Fruit fly (Drosophila melanogaster) whole organism, embryonic: ENCODE data around the gene CG5386.

Source experiments
- Atf6 ChIP-seq: fragments of 200-800 bp; sonication (Bioruptor generic); IDR thresholded peaks from 2 replicates; pipeline ENCODE4 v1.3.6; 2022; ENCODE audit warnings: missing biosample characterization, missing genetic modification characterization
- Awh ChIP-seq: fragments of 200-800 bp; sonication (Bioruptor generic); IDR thresholded peaks from 2 replicates; pipeline ENCODE4, ENCODE4 v1.3.6; 2022; ENCODE audit warnings: missing biosample characterization, missing genetic modification characterization
- B-H2 ChIP-seq: fragments of 200-800 bp; sonication (Bioruptor generic); optimal IDR thresholded peaks from 2 replicates; lab custom pipeline; 2018; ENCODE audit warnings: missing biosample characterization, mild to moderate bottlenecking, missing genetic modification characterization
- Bdp1 ChIP-seq: fragments of 200-800 bp; sonication (Bioruptor generic); optimal IDR thresholded peaks from 3 replicates; lab custom pipeline; 2016; ENCODE audit warnings: missing biosample characterization, missing genetic modification characterization
- CG10959 ChIP-seq: fragments of 200-800 bp; sonication (Bioruptor generic); IDR thresholded peaks from 2 replicates; pipeline ENCODE4 v1.3.6; 2022; ENCODE audit warnings: missing biosample characterization, missing genetic modification characterization
- CG11093 ChIP-seq: fragments of 200-800 bp; sonication (Bioruptor generic); IDR thresholded peaks from 3 replicates; pipeline ENCODE4 v1.3.6; 2022; ENCODE audit warnings: missing biosample characterization, missing genetic modification characterization
- CG11504 ChIP-seq: fragments of 200-800 bp; sonication (Bioruptor generic); optimal IDR thresholded peaks from 3 replicates; lab custom pipeline; 2019; ENCODE audit warnings: missing biosample characterization, mild to moderate bottlenecking, missing genetic modification characterization, moderate library complexity
- CG12155 ChIP-seq: fragments of 200-800 bp; sonication (Bioruptor generic); optimal IDR thresholded peaks from 3 replicates; lab custom pipeline; 2016; ENCODE audit warnings: missing biosample characterization, missing genetic modification characterization
- CG12219 ChIP-seq: fragments of 200-800 bp; sonication (Bioruptor generic); optimal IDR thresholded peaks from 3 replicates; lab custom pipeline; 2018; ENCODE audit warnings: missing biosample characterization, mild to moderate bottlenecking, missing genetic modification characterization
- CG1233 ChIP-seq: fragments of 200-800 bp; sonication (Bioruptor generic); optimal IDR thresholded peaks from 4 replicates; lab custom pipeline; 2018; ENCODE audit warnings: missing biosample characterization, mild to moderate bottlenecking, missing genetic modification characterization
- CG12744 ChIP-seq: fragments of 200-800 bp; sonication (Bioruptor generic); optimal IDR thresholded peaks from 2 replicates; lab custom pipeline; 2016; ENCODE audit warnings: missing biosample characterization, missing genetic modification characterization
- CG13123 ChIP-seq: fragments of 200-800 bp; sonication (Bioruptor generic); optimal IDR thresholded peaks from 2 replicates; lab custom pipeline; 2016; ENCODE audit warnings: missing biosample characterization, missing genetic modification characterization
- CG13624 ChIP-seq: fragments of 200-800 bp; sonication (Bioruptor generic); optimal IDR thresholded peaks from 2 replicates; lab custom pipeline; 2016; ENCODE audit warnings: missing biosample characterization, missing genetic modification characterization
- CG15073 ChIP-seq: fragments of 200-800 bp; sonication (Bioruptor generic); optimal IDR thresholded peaks from 2 replicates; lab custom pipeline; 2016; ENCODE audit warnings: missing biosample characterization, missing genetic modification characterization
- CG15479 ChIP-seq: fragments of 200-800 bp; sonication (Bioruptor generic); optimal IDR thresholded peaks from 3 replicates; lab custom pipeline; 2019; ENCODE audit warnings: missing biosample characterization, mild to moderate bottlenecking, missing genetic modification characterization, moderate library complexity
- CG1602 ChIP-seq: fragments of 200-800 bp; sonication (Bioruptor generic); optimal IDR thresholded peaks from 3 replicates; lab custom pipeline; 2016; ENCODE audit warnings: missing biosample characterization, missing genetic modification characterization
- CG16813 ChIP-seq: fragments of 200-800 bp; sonication (Bioruptor generic); IDR thresholded peaks from 3 replicates; pipeline ENCODE4 v1.3.6; 2022; ENCODE audit warnings: missing biosample characterization, missing genetic modification characterization; ENCODE audit not compliant: partially characterized antibody
- CG16815 ChIP-seq: fragments of 200-800 bp; sonication (Bioruptor generic); optimal IDR thresholded peaks from 3 replicates; lab custom pipeline; 2017; ENCODE audit warnings: missing biosample characterization, mild to moderate bottlenecking, missing genetic modification characterization
- CG17186 ChIP-seq: fragments of 200-800 bp; sonication (Bioruptor generic); optimal IDR thresholded peaks from 3 replicates; lab custom pipeline; 2017; ENCODE audit warnings: missing biosample characterization, missing genetic modification reagents, missing genetic modification characterization
- CG18764 ChIP-seq: fragments of 200-800 bp; sonication (Bioruptor generic); optimal IDR thresholded peaks from 3 replicates; lab custom pipeline; 2016; ENCODE audit warnings: missing biosample characterization, missing genetic modification characterization
- CG2120 ChIP-seq: fragments of 200-800 bp; sonication (Bioruptor generic); optimal IDR thresholded peaks from 3 replicates; lab custom pipeline; 2016; ENCODE audit warnings: missing biosample characterization, missing genetic modification characterization
- CG30431 ChIP-seq: fragments of 200-800 bp; sonication (Bioruptor generic); optimal IDR thresholded peaks from 2 replicates; lab custom pipeline; 2017; ENCODE audit warnings: missing biosample characterization, missing genetic modification characterization
- CG31365 ChIP-seq: fragments of 200-800 bp; sonication (Bioruptor generic); optimal IDR thresholded peaks from 2 replicates; lab custom pipeline; 2018; ENCODE audit warnings: missing biosample characterization, mild to moderate bottlenecking, missing genetic modification characterization
- CG4424 ChIP-seq: fragments of 200-800 bp; sonication (Bioruptor generic); optimal IDR thresholded peaks from 3 replicates; lab custom pipeline; 2016; ENCODE audit warnings: missing biosample characterization, missing genetic modification characterization
- CG9727 ChIP-seq: fragments of 200-800 bp; sonication (Bioruptor generic); optimal IDR thresholded peaks from 3 replicates; lab custom pipeline; 2017; ENCODE audit warnings: missing biosample characterization, mild to moderate bottlenecking, missing genetic modification characterization
- D19B ChIP-seq: fragments of 200-800 bp; sonication (Bioruptor generic); optimal IDR thresholded peaks from 2 replicates; lab custom pipeline; 2017; ENCODE audit warnings: missing biosample characterization, mild to moderate bottlenecking, missing genetic modification characterization
- Dad ChIP-seq: fragments of 200-800 bp; sonication (Bioruptor generic); optimal IDR thresholded peaks from 3 replicates; lab custom pipeline; 2016; ENCODE audit warnings: missing biosample characterization, missing genetic modification characterization
- Ets65A ChIP-seq: fragments of 200-800 bp; sonication (Bioruptor generic); peaks from one replicate; lab custom pipeline; 2016; ENCODE audit warnings: missing biosample characterization, missing genetic modification characterization
- HHEX ChIP-seq: fragments of 200-800 bp; sonication (Bioruptor generic); optimal IDR thresholded peaks from 3 replicates; lab custom pipeline; 2017; ENCODE audit warnings: missing biosample characterization, mild to moderate bottlenecking, missing genetic modification characterization, missing genetic modification reagents
- Hr39 ChIP-seq: fragments of >200 bp; optimal IDR thresholded peaks from 2 replicates; lab custom pipeline; 2017
- Lim3 ChIP-seq: fragments of 200-800 bp; sonication (Bioruptor generic); IDR thresholded peaks from 2 replicates; pipeline ENCODE4 v1.3.6; 2022; ENCODE audit warnings: missing biosample characterization, missing genetic modification characterization
- MESR4 ChIP-seq: fragments of 200-800 bp; sonication (Bioruptor generic); optimal IDR thresholded peaks from 2 replicates; lab custom pipeline; 2018; ENCODE audit warnings: missing biosample characterization, mild to moderate bottlenecking, missing genetic modification characterization, moderate library complexity
- Mrtf ChIP-seq: fragments of 200-800 bp; sonication (Bioruptor generic); IDR thresholded peaks from 3 replicates; pipeline ENCODE4 v1.3.6; 2022; ENCODE audit warnings: missing biosample characterization, missing genetic modification characterization
- NFAT ChIP-seq: fragments of 200-800 bp; sonication (Bioruptor generic); IDR thresholded peaks from 2 replicates; pipeline ENCODE4 v1.3.6; 2022; ENCODE audit warnings: missing biosample characterization, missing genetic modification characterization
- Vsx1 ChIP-seq: fragments of 200-800 bp; sonication (Bioruptor generic); optimal IDR thresholded peaks from 2 replicates; lab custom pipeline; 2017; ENCODE audit warnings: missing biosample characterization, mild to moderate bottlenecking, missing genetic modification characterization, missing genetic modification reagents
- abd-A ChIP-seq: fragments of 200-800 bp; sonication (Bioruptor generic); optimal IDR thresholded peaks from 3 replicates; lab custom pipeline; 2019; ENCODE audit warnings: missing biosample characterization, mild to moderate bottlenecking, missing genetic modification characterization, moderate library complexity
- cato ChIP-seq: fragments of 200-800 bp; sonication (Bioruptor generic); optimal IDR thresholded peaks from 2 replicates; lab custom pipeline; 2016; ENCODE audit warnings: missing biosample characterization, missing genetic modification characterization, borderline replicate concordance
- en ChIP-seq: fragments of 200-800 bp; sonication (Bioruptor generic); optimal IDR thresholded peaks from 2 replicates; lab custom pipeline; 2016; ENCODE audit warnings: missing biosample characterization, missing genetic modification characterization
- fru ChIP-seq: fragments of >200 bp; optimal IDR thresholded peaks from 2 replicates; lab custom pipeline; 2017
- ftz-f1 ChIP-seq: fragments of 200-800 bp; sonication (Bioruptor generic); optimal IDR thresholded peaks from 2 replicates; lab custom pipeline; 2016; ENCODE audit warnings: missing biosample characterization, missing genetic modification characterization
- gsb ChIP-seq: fragments of 200-800 bp; sonication (Bioruptor generic); IDR thresholded peaks from 2 replicates; pipeline ENCODE4 v1.3.6; 2022; ENCODE audit warnings: missing biosample characterization, missing genetic modification characterization
- h ChIP-seq: fragments of >200 bp; optimal IDR thresholded peaks from 2 replicates; lab custom pipeline; 2017
- klu ChIP-seq: fragments of 200-800 bp; sonication (Bioruptor generic); IDR thresholded peaks from 2 replicates; pipeline ENCODE4 v1.3.6; 2022; ENCODE audit warnings: missing biosample characterization, missing genetic modification characterization
- luna ChIP-seq: fragments of 200-800 bp; sonication (Bioruptor generic); optimal IDR thresholded peaks from 2 replicates; lab custom pipeline; 2016; ENCODE audit warnings: missing biosample characterization, missing genetic modification characterization
- nmo ChIP-seq: fragments of 200-800 bp; sonication (Bioruptor generic); optimal IDR thresholded peaks from 2 replicates; lab custom pipeline; 2018; ENCODE audit warnings: missing biosample characterization, mild to moderate bottlenecking, missing genetic modification characterization, moderate library complexity
- p53 ChIP-seq: fragments of 200-800 bp; sonication (Bioruptor generic); optimal IDR thresholded peaks from 2 replicates; lab custom pipeline; 2016; ENCODE audit warnings: missing biosample characterization, missing genetic modification characterization
- phol ChIP-seq: fragments of 200-800 bp; sonication (Bioruptor generic); optimal IDR thresholded peaks from 3 replicates; lab custom pipeline; 2018; ENCODE audit warnings: missing biosample characterization, mild to moderate bottlenecking, missing genetic modification characterization, moderate library complexity
- pzg ChIP-seq: fragments of 200-800 bp; sonication (Bioruptor generic); optimal IDR thresholded peaks from 3 replicates; lab custom pipeline; 2018; ENCODE audit warnings: missing biosample characterization, mild to moderate bottlenecking, missing genetic modification characterization, moderate library complexity
- sim ChIP-seq: fragments of 200-800 bp; sonication (Bioruptor generic); IDR thresholded peaks from 2 replicates; pipeline ENCODE4 v1.3.6; 2022; ENCODE audit warnings: missing biosample characterization, missing genetic modification characterization
- twi ChIP-seq: fragments of 200-800 bp; optimal IDR thresholded peaks from 2 replicates; lab custom pipeline; 2019; ENCODE audit warnings: missing biosample characterization, mild to moderate bottlenecking, missing genetic modification characterization, moderate library complexity
- yki ChIP-seq: fragments of >200 bp; optimal IDR thresholded peaks from 3 replicates; lab custom pipeline; 2018
- z ChIP-seq: fragments of 200-800 bp; sonication (Bioruptor generic); IDR thresholded peaks from 3 replicates; pipeline ENCODE4 v1.3.6; 2022; ENCODE audit warnings: missing biosample characterization, missing genetic modification characterization
- zfh2 ChIP-seq: fragments of 200-800 bp; sonication (Bioruptor generic); optimal IDR thresholded peaks from 2 replicates; lab custom pipeline; 2016; ENCODE audit warnings: missing biosample characterization, missing genetic modification characterization

The CG5386 gene

DNA sequence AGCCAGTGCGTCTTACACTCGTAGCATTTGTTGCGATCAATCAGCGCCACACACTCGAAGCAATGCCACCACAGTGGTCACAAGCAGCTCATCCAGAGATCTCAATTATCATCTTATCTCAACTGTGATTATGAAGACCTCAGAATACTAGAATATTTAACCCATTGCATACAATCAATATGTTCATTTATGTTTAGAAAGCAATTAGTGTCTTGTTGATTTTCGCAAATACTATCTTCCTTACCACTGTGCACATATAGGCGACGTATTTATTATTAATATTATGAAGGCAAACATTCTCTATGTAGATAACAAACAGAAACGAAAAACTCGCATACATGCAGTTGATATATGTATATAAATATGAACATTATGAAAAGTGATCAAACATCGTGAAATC lies 16.8 kb upstream of the CG5386 start (continued):
- TF ChIP-seq nmo (GFP tag; lab: Kevin White, UChicago) = peak; percentile 55
- TF ChIP-seq zfh2 (GFP tag; lab: Kevin White, UChicago) = no peak
- peak; percentile 67 for TF ChIP-seq phol (tag; lab: Kevin White, UChicago)
- TF ChIP-seq CG4424 = peak; percentile 73
- TF ChIP-seq CG2120 (GFP tag; lab: Kevin White, UChicago) = peak; percentile 52
- TF ChIP-seq CG12744 = peak; percentile 34
- TF ChIP-seq yki (lab: Kevin White, UChicago) = no peak
- no peak for TF ChIP-seq Ets65A (GFP tag; lab: Kevin White, UChicago)
- TF ChIP-seq CG11093 (GFP tag; lab: Robert Waterston, UW) = peak; percentile 54; the same call in 2 of the 3 replicates
- no peak for TF ChIP-seq klu (GFP tag; lab: Robert Waterston, UW)
- peak; percentile 67 for TF ChIP-seq HHEX (GFP tag; lab: Kevin White, UChicago)
- TF ChIP-seq luna (GFP tag; lab: Kevin White, UChicago) = no peak
- peak; percentile 75 for TF ChIP-seq CG11504 (tag; lab: Kevin White, UChicago)
- peak; percentile 84 for TF ChIP-seq CG18764
- no peak for TF ChIP-seq fru (lab: Kevin White, UChicago)
- no peak for TF ChIP-seq en
- 0 out of 2 replicates have a peak, but pooled peaks have one; percentile 31 for TF ChIP-seq NFAT (GFP tag; lab: Robert Waterston, UW)
- peak; percentile 64 for TF ChIP-seq cato (GFP tag; lab: Kevin White, UChicago)
- TF ChIP-seq Mrtf (GFP tag; lab: Robert Waterston, UW) = peak; percentile 61; the same call in 2 of the 3 replicates
- TF ChIP-seq CG13624 = peak; percentile 27
- peak; percentile 10 for TF ChIP-seq CG15073 (GFP tag; lab: Kevin White, UChicago)
- no peak for TF ChIP-seq abd-A (tag; lab: Kevin White, UChicago)
- TF ChIP-seq Dad = peak; percentile 29
- TF ChIP-seq B-H2 (GFP tag; lab: Kevin White, UChicago) = no peak
- TF ChIP-seq CG12219 (GFP tag; lab: Kevin White, UChicago) = peak; percentile 44
- no peak for TF ChIP-seq ftz-f1 (GFP tag; lab: Kevin White, UChicago)
- no peak for TF ChIP-seq pzg
- peak; percentile 66 for TF ChIP-seq CG10959 (GFP tag; lab: Robert Waterston, UW)
- TF ChIP-seq CG16813 (GFP tag; lab: Robert Waterston, UW) = no peak
- peak; percentile 75 for TF ChIP-seq Bdp1
- no peak for TF ChIP-seq D19B (GFP tag; lab: Kevin White, UChicago)
- peak; percentile 36 for TF ChIP-seq CG12155 (GFP tag; lab: Kevin White, UChicago)
- TF ChIP-seq CG1233 (GFP tag; lab: Kevin White, UChicago) = peak; percentile 83
- peak; percentile 42 for TF ChIP-seq twi (tag; lab: Kevin White, UChicago)
- TF ChIP-seq Lim3 = no peak
- TF ChIP-seq Atf6 (GFP tag; lab: Robert Waterston, UW) = peak; percentile 34; the same call in 1 of the 2 replicates
- TF ChIP-seq Vsx1 (GFP tag; lab: Kevin White, UChicago) = peak; percentile 59
- TF ChIP-seq p53 (GFP tag; lab: Kevin White, UChicago) = no peak
- peak; percentile 81 for TF ChIP-seq CG9727
- TF ChIP-seq sim (GFP tag; lab: Robert Waterston, UW) = peak; percentile 69
- peak; percentile 74 for TF ChIP-seq CG1602 (GFP tag; lab: Kevin White, UChicago)
- peak; percentile 49 for TF ChIP-seq gsb
- no peak for TF ChIP-seq h
- peak; percentile 54 for TF ChIP-seq CG17186
- TF ChIP-seq MESR4 = no peak
- peak; percentile 69 for TF ChIP-seq CG13123
- no peak for TF ChIP-seq Hr39 (lab: Kevin White, UChicago)
- TF ChIP-seq z = no peak
- peak; percentile 41 for TF ChIP-seq CG31365 (tag; lab: Kevin White, UChicago)
- TF ChIP-seq CG16815 (GFP tag; lab: Kevin White, UChicago) = peak; percentile 38
- TF ChIP-seq CG15479 (GFP tag; lab: Kevin White, UChicago) = peak; percentile 31
- peak; percentile 37 for TF ChIP-seq CG30431 (GFP tag; lab: Kevin White, UChicago)
- TF ChIP-seq Awh = peak; percentile 83
